Fruit fly (Drosophila melanogaster) whole organism, embryonic: Measurements from ENCODE around the gene CG1324.

Source experiments
- Ada2b ChIP-seq: fragments of 200-800 bp; sonication (Bioruptor generic); IDR thresholded peaks from 2 replicates; pipeline ENCODE4 v1.3.6; 2022; ENCODE audit warnings: missing biosample characterization, missing genetic modification characterization
- Blimp-1 ChIP-seq: fragments of 200-800 bp; sonication (Bioruptor generic); optimal IDR thresholded peaks from 3 replicates; lab custom pipeline; 2018; ENCODE audit warnings: missing biosample characterization, missing genetic modification characterization, mild to moderate bottlenecking, moderate library complexity, missing genetic modification reagents
- C15 ChIP-seq: fragments of 200-800 bp; sonication (Bioruptor generic); IDR thresholded peaks from 3 replicates; pipeline ENCODE4 v1.3.6; 2022; ENCODE audit warnings: missing biosample characterization, missing genetic modification characterization
- CG11456 ChIP-seq: fragments of 200-800 bp; sonication (Bioruptor generic); IDR thresholded peaks from 3 replicates; pipeline ENCODE4 v1.3.6; 2022; ENCODE audit warnings: missing biosample characterization, missing genetic modification characterization
- CG11695 ChIP-seq: fragments of 200-800 bp; sonication (Bioruptor generic); IDR thresholded peaks from 3 replicates; pipeline ENCODE4 v1.3.6; 2022; ENCODE audit warnings: missing biosample characterization, missing genetic modification characterization
- CG11696 ChIP-seq: fragments of 200-800 bp; sonication (Bioruptor generic); IDR thresholded peaks from 2 replicates; pipeline ENCODE4 v1.3.6; 2022; ENCODE audit warnings: missing biosample characterization, missing genetic modification characterization
- CG12236 ChIP-seq: fragments of 200-800 bp; sonication (Bioruptor generic); optimal IDR thresholded peaks from 2 replicates; lab custom pipeline; 2016; ENCODE audit warnings: missing biosample characterization, missing genetic modification characterization
- CG12299 ChIP-seq: fragments of 200-800 bp; sonication (Bioruptor generic); optimal IDR thresholded peaks from 2 replicates; lab custom pipeline; 2018; ENCODE audit warnings: missing biosample characterization, mild to moderate bottlenecking, missing genetic modification characterization
- CG13296 ChIP-seq: fragments of 200-800 bp; sonication (Bioruptor generic); optimal IDR thresholded peaks from 3 replicates; lab custom pipeline; 2018; ENCODE audit warnings: missing biosample characterization, mild to moderate bottlenecking, missing genetic modification characterization
- CG13424 ChIP-seq: fragments of 200-800 bp; sonication (Bioruptor generic); optimal IDR thresholded peaks from 2 replicates; lab custom pipeline; 2019; ENCODE audit warnings: missing biosample characterization, mild to moderate bottlenecking, missing genetic modification characterization, moderate library complexity
- CG13775 ChIP-seq: fragments of 200-800 bp; sonication (Bioruptor generic); optimal IDR thresholded peaks from 3 replicates; lab custom pipeline; 2017; ENCODE audit warnings: missing biosample characterization, mild to moderate bottlenecking, missing genetic modification characterization
- CG17186 ChIP-seq: fragments of 200-800 bp; sonication (Bioruptor generic); optimal IDR thresholded peaks from 3 replicates; lab custom pipeline; 2017; ENCODE audit warnings: missing biosample characterization, missing genetic modification reagents, missing genetic modification characterization
- CG17612 ChIP-seq: fragments of 200-800 bp; sonication (Bioruptor generic); IDR thresholded peaks from 2 replicates; pipeline ENCODE4 v1.3.6; 2022; ENCODE audit warnings: missing biosample characterization, missing genetic modification characterization
- CG18262 ChIP-seq: fragments of 200-800 bp; optimal IDR thresholded peaks from 3 replicates; lab custom pipeline; 2019; ENCODE audit warnings: missing biosample characterization, mild to moderate bottlenecking, missing genetic modification characterization, moderate library complexity
- CG32772 ChIP-seq: fragments of 200-800 bp; sonication (Bioruptor generic); IDR thresholded peaks from 2 replicates; pipeline ENCODE4 v1.3.6; 2022; ENCODE audit warnings: missing biosample characterization, missing genetic modification characterization
- CG33213 ChIP-seq: fragments of 200-800 bp; sonication (Bioruptor generic); optimal IDR thresholded peaks from 3 replicates; lab custom pipeline; 2016; ENCODE audit warnings: missing biosample characterization, missing genetic modification characterization
- CG7745 ChIP-seq: fragments of 200-800 bp; sonication (Bioruptor generic); optimal IDR thresholded peaks from 2 replicates; lab custom pipeline; 2018; ENCODE audit warnings: missing biosample characterization, mild to moderate bottlenecking, missing genetic modification characterization, moderate library complexity
- CG8765 ChIP-seq: fragments of 200-800 bp; sonication (Bioruptor generic); IDR thresholded peaks from 2 replicates; pipeline ENCODE4 v1.3.6; 2022; ENCODE audit warnings: missing biosample characterization, missing genetic modification characterization
- Dip2 ChIP-seq: fragments of 200-800 bp; sonication (Bioruptor generic); IDR thresholded peaks from 2 replicates; pipeline ENCODE4 v1.3.6; 2022; ENCODE audit warnings: missing biosample characterization, missing genetic modification characterization
- Doc2 ChIP-seq: fragments of 200-800 bp; sonication (Bioruptor generic); IDR thresholded peaks from 2 replicates; pipeline ENCODE4 v1.3.6; 2022; ENCODE audit warnings: missing biosample characterization, missing genetic modification characterization
- HLHmδ ChIP-seq: fragments of 200-800 bp; sonication (Bioruptor generic); optimal IDR thresholded peaks from 2 replicates; lab custom pipeline; 2018; ENCODE audit warnings: missing biosample characterization, mild to moderate bottlenecking, missing genetic modification characterization, moderate library complexity
- Mad ChIP-seq: fragments of 200-800 bp; sonication (Bioruptor generic); optimal IDR thresholded peaks from 2 replicates; lab custom pipeline; 2016; ENCODE audit warnings: missing biosample characterization, missing genetic modification characterization
- Max ChIP-seq: fragments of 200-800 bp; sonication (Bioruptor generic); optimal IDR thresholded peaks from 2 replicates; lab custom pipeline; 2016; ENCODE audit warnings: missing biosample characterization, mild to moderate bottlenecking, missing genetic modification characterization
- Myb ChIP-seq: fragments of 200-800 bp; sonication (Bioruptor generic); optimal IDR thresholded peaks from 2 replicates; lab custom pipeline; 2016; ENCODE audit warnings: missing biosample characterization, missing genetic modification characterization
- Nf-YA ChIP-seq: fragments of 200-800 bp; sonication (Bioruptor generic); IDR thresholded peaks from 2 replicates; pipeline ENCODE4 v1.3.6; 2022; ENCODE audit warnings: missing biosample characterization, missing genetic modification characterization
- PHDP ChIP-seq: fragments of 200-800 bp; sonication (Bioruptor generic); optimal IDR thresholded peaks from 3 replicates; lab custom pipeline; 2018; ENCODE audit warnings: missing biosample characterization, mild to moderate bottlenecking, missing genetic modification characterization, moderate library complexity
- Rx ChIP-seq: fragments of 200-800 bp; sonication (Bioruptor generic); IDR thresholded peaks from 2 replicates; pipeline ENCODE4 v1.3.6; 2022; ENCODE audit warnings: missing biosample characterization, missing genetic modification characterization
- Scr ChIP-seq: fragments of 200-800 bp; sonication (Bioruptor generic); IDR thresholded peaks from 2 replicates; pipeline ENCODE4 v1.3.6; 2022; ENCODE audit warnings: missing biosample characterization, missing genetic modification characterization; ENCODE audit not compliant: partially characterized antibody
- Six4 ChIP-seq: fragments of 200-800 bp; sonication (Bioruptor generic); optimal IDR thresholded peaks from 2 replicates; lab custom pipeline; 2016; ENCODE audit warnings: missing biosample characterization, missing genetic modification characterization
- Sox102F ChIP-seq: fragments of 200-800 bp; sonication (Bioruptor generic); optimal IDR thresholded peaks from 2 replicates; lab custom pipeline; 2018; ENCODE audit warnings: missing biosample characterization, mild to moderate bottlenecking, missing genetic modification characterization, moderate library complexity
- Taf1 ChIP-seq: fragments of 200-800 bp; sonication (Bioruptor generic); IDR thresholded peaks from 2 replicates; pipeline ENCODE4 v1.3.6; 2022; ENCODE audit warnings: missing biosample characterization, missing genetic modification characterization
- YL-1 ChIP-seq: fragments of 200-800 bp; sonication (Bioruptor generic); optimal IDR thresholded peaks from 3 replicates; lab custom pipeline; 2017; ENCODE audit warnings: missing biosample characterization, mild to moderate bottlenecking, missing genetic modification characterization
- ara ChIP-seq: fragments of 200-800 bp; sonication (Bioruptor generic); IDR thresholded peaks from 2 replicates; pipeline ENCODE4 v1.3.6; 2022; ENCODE audit warnings: missing biosample characterization, missing genetic modification characterization
- ase ChIP-seq: fragments of 200-800 bp; sonication (Bioruptor generic); IDR thresholded peaks from 3 replicates; pipeline ENCODE4 v1.3.6; 2022; ENCODE audit warnings: missing biosample characterization, missing genetic modification characterization
- crc ChIP-seq: fragments of 200-800 bp; sonication (Bioruptor generic); optimal IDR thresholded peaks from 2 replicates; lab custom pipeline; 2016; ENCODE audit warnings: missing biosample characterization, missing genetic modification characterization
- fd96Cb ChIP-seq: fragments of 200-800 bp; sonication (Bioruptor generic); optimal IDR thresholded peaks from 2 replicates; lab custom pipeline; 2018; ENCODE audit warnings: missing biosample characterization, mild to moderate bottlenecking, missing genetic modification characterization, moderate library complexity
- gcm ChIP-seq: fragments of 200-800 bp; sonication (Bioruptor generic); optimal IDR thresholded peaks from 2 replicates; lab custom pipeline; 2019; ENCODE audit warnings: missing biosample characterization, mild to moderate bottlenecking, missing genetic modification characterization, moderate library complexity
- grau ChIP-seq: fragments of 200-800 bp; optimal IDR thresholded peaks from 3 replicates; lab custom pipeline; 2019; ENCODE audit warnings: missing biosample characterization, mild to moderate bottlenecking, missing genetic modification characterization, moderate library complexity
- jigr1 ChIP-seq: fragments of 200-800 bp; sonication (Bioruptor generic); IDR thresholded peaks from 3 replicates; pipeline ENCODE4 v1.3.6; 2022; ENCODE audit warnings: missing biosample characterization, missing genetic modification characterization
- ken ChIP-seq: fragments of 200-800 bp; sonication (Bioruptor generic); IDR thresholded peaks from 3 replicates; pipeline ENCODE4 v1.3.6; 2022; ENCODE audit warnings: missing biosample characterization, missing genetic modification characterization
- org-1 ChIP-seq: fragments of 200-800 bp; sonication (Bioruptor generic); optimal IDR thresholded peaks from 2 replicates; lab custom pipeline; 2017; ENCODE audit warnings: missing biosample characterization, missing genetic modification characterization
- otp ChIP-seq: fragments of 200-800 bp; sonication (Bioruptor generic); IDR thresholded peaks from 3 replicates; pipeline ENCODE4, ENCODE4 v1.3.6; 2022; ENCODE audit warnings: missing biosample characterization, missing genetic modification characterization
- pfk ChIP-seq: fragments of 200-800 bp; sonication (Bioruptor generic); optimal IDR thresholded peaks from 2 replicates; lab custom pipeline; 2018; ENCODE audit warnings: missing biosample characterization, mild to moderate bottlenecking, missing genetic modification characterization, moderate library complexity
- pros ChIP-seq: fragments of 200-800 bp; sonication (Bioruptor generic); optimal IDR thresholded peaks from 3 replicates; lab custom pipeline; 2019; ENCODE audit warnings: missing biosample characterization, mild to moderate bottlenecking, missing genetic modification characterization, moderate library complexity
- psq ChIP-seq: fragments of 200-800 bp; sonication (Bioruptor generic); optimal IDR thresholded peaks from 2 replicates; lab custom pipeline; 2017; ENCODE audit warnings: missing biosample characterization, missing genetic modification characterization
- run ChIP-seq: fragments of 200-800 bp; sonication (Bioruptor generic); optimal IDR thresholded peaks from 3 replicates; lab custom pipeline; 2018; ENCODE audit warnings: missing biosample characterization, mild to moderate bottlenecking, missing genetic modification characterization
- sens ChIP-seq: fragments of 200-800 bp; sonication (Bioruptor generic); peaks from one replicate; lab custom pipeline; 2016; ENCODE audit warnings: missing biosample characterization, missing genetic modification characterization
- sim ChIP-seq: fragments of 200-800 bp; sonication (Bioruptor generic); IDR thresholded peaks from 2 replicates; pipeline ENCODE4 v1.3.6; 2022; ENCODE audit warnings: missing biosample characterization, missing genetic modification characterization
- sqz ChIP-seq: fragments of 200-800 bp; sonication (Bioruptor generic); optimal IDR thresholded peaks from 3 replicates; lab custom pipeline; 2018; ENCODE audit warnings: missing biosample characterization, mild to moderate bottlenecking, missing genetic modification characterization
- tap ChIP-seq: fragments of 200-800 bp; optimal IDR thresholded peaks from 3 replicates; lab custom pipeline; 2019; ENCODE audit warnings: missing biosample characterization, mild to moderate bottlenecking, missing genetic modification characterization, moderate library complexity
- tna ChIP-seq: fragments of 200-800 bp; sonication (Bioruptor generic); IDR thresholded peaks from 2 replicates; pipeline ENCODE4 v1.3.6; 2022; ENCODE audit warnings: missing biosample characterization, missing genetic modification characterization; ENCODE audit not compliant: partially characterized antibody
- toy ChIP-seq: fragments of 200-800 bp; sonication (Bioruptor generic); IDR thresholded peaks from 2 replicates; pipeline ENCODE4 v1.3.6; 2022; ENCODE audit warnings: missing biosample characterization, missing genetic modification characterization
- zf30C ChIP-seq: fragments of 200-800 bp; sonication (Bioruptor generic); optimal IDR thresholded peaks from 3 replicates; lab custom pipeline; 2018; ENCODE audit warnings: missing biosample characterization, mild to moderate bottlenecking, missing genetic modification characterization

Gene CG1324

dm6 chrX:20723207-20723606 lies 12.6 kb downstream of the CG1324 start (continued):
- TF ChIP-seq CG12236 (GFP tag; lab: Kevin White, UChicago) (no peak), Scr (GFP tag; lab: Robert Waterston, UW) (no peak), ara (GFP tag; lab: Robert Waterston, UW) (no peak), toy (no peak), CG7745 (no peak), tap (tag; lab: Kevin White, UChicago) (no peak), grau (peak; percentile 10), Blimp-1 (GFP tag; lab: Kevin White, UChicago) (peak; percentile 0), Dip2 (GFP tag; lab: Robert Waterston, UW) (no peak), org-1 (GFP tag; lab: Kevin White, UChicago) (no peak), CG11696 (peak; percentile 64), CG11456 (GFP tag; lab: Robert Waterston, UW) (no peak), Taf1 (GFP tag; lab: Robert Waterston, UW) (no peak), zf30C (no peak), C15 (GFP tag; lab: Robert Waterston, UW) (no peak), Sox102F (GFP tag; lab: Kevin White, UChicago) (no peak), PHDP (no peak), CG17612 (GFP tag; lab: Robert Waterston, UW) (no peak), Six4 (GFP tag; lab: Kevin White, UChicago) (no peak), sqz (GFP tag; lab: Kevin White, UChicago) (no peak), jigr1 (GFP tag; lab: Robert Waterston, UW) (no peak), Max (GFP tag; lab: Kevin White, UChicago) (no peak), CG17186 (GFP tag; lab: Kevin White, UChicago) (no peak), Mad (GFP tag; lab: Kevin White, UChicago) (no peak), gcm (GFP tag; lab: Kevin White, UChicago) (no peak), CG13424 (tag; lab: Kevin White, UChicago) (peak; percentile 21), ken (GFP tag; lab: Robert Waterston, UW) (no peak), CG13296 (GFP tag; lab: Kevin White, UChicago) (no peak), YL-1 (no peak), CG11695 (GFP tag; lab: Robert Waterston, UW) (no peak), CG33213 (GFP tag; lab: Kevin White, UChicago) (no peak), crc (GFP tag; lab: Kevin White, UChicago) (no peak)

- TF ChIP-seq pfk (no peak), sim (GFP tag; lab: Robert Waterston, UW) (no peak), sens (GFP tag; lab: Kevin White, UChicago) (peak; percentile 67), ase (GFP tag; lab: Robert Waterston, UW) (no peak), Scr (GFP tag; lab: Robert Waterston, UW) (no peak), Myb (GFP tag; lab: Kevin White, UChicago) (no peak), CG12299 (tag; lab: Kevin White, UChicago) (no peak), HLHmδ (peak; percentile 62), Doc2 (GFP tag; lab: Robert Waterston, UW) (no peak), CG13775 (GFP tag; lab: Kevin White, UChicago) (peak; percentile 7), Ada2b (GFP tag; lab: Robert Waterston, UW) (no peak), run (no peak), pros (GFP tag; lab: Kevin White, UChicago) (no peak), tna (GFP tag; lab: Robert Waterston, UW) (no peak), fd96Cb (tag; lab: Kevin White, UChicago) (peak; percentile 36), CG32772 (GFP tag; lab: Robert Waterston, UW) (no peak), Nf-YA (GFP tag; lab: Robert Waterston, UW) (no peak), Rx (GFP tag; lab: Robert Waterston, UW) (no peak), CG18262 (tag; lab: Kevin White, UChicago) (peak; percentile 46), otp (GFP tag; lab: Robert Waterston, UW) (no peak), CG8765 (GFP tag; lab: Robert Waterston, UW) (no peak), psq (GFP tag; lab: Kevin White, UChicago) (no peak)
Observed at dm6 chrX:20721724-20722344, 13.9 kb downstream of the CG1324 start.
